Worm (Caenorhabditis elegans) whole organism, L3 larva: ENCODE data around the gene C34E10.12.

ENCODE experiments used
- ZK546.5 ChIP-seq: sonication (generic microtip); optimal IDR thresholded peaks from 2 replicates; lab custom pipeline; 2017; ENCODE audit warnings: missing biosample characterization, missing genetic modification characterization
- ama-1 ChIP-seq: fragments of 150-350 bp; optimal IDR thresholded peaks from 2 replicates; lab custom pipeline; 2018
- ceh-16 ChIP-seq: sonication (generic microtip); optimal IDR thresholded peaks from 2 replicates; lab custom pipeline; 2017; ENCODE audit warnings: missing biosample characterization, missing genetic modification characterization
- ceh-28 ChIP-seq: fragments of 150-350 bp; optimal IDR thresholded peaks from 2 replicates; lab custom pipeline; 2014; ENCODE audit warnings: missing biosample characterization, missing genetic modification reagents, missing genetic modification characterization
- ceh-9 ChIP-seq: sonication (generic microtip); optimal IDR thresholded peaks from 2 replicates; lab custom pipeline; 2018; ENCODE audit warnings: missing biosample characterization, missing genetic modification characterization
- daf-12 ChIP-seq: fragments of 150-350 bp; optimal IDR thresholded peaks from 2 replicates; lab custom pipeline; 2014; ENCODE audit warnings: missing biosample characterization, missing genetic modification reagents, missing genetic modification characterization
- egl-27 ChIP-seq: sonication (generic microtip); optimal IDR thresholded peaks from 4 replicates; lab custom pipeline; 2017; ENCODE audit warnings: missing biosample characterization, missing genetic modification reagents, missing genetic modification characterization
- elt-2 ChIP-seq: sonication (generic microtip); optimal IDR thresholded peaks from 2 replicates; lab custom pipeline; 2016; ENCODE audit warnings: missing genetic modification reagents, mild to moderate bottlenecking, missing genetic modification characterization, missing compliant biosample characterization
- elt-3 ChIP-seq, 3 experiments: fragments of 150-350 bp in 1 of 3; sonication (generic microtip) in 2 of 3; optimal IDR thresholded peaks; 2 replicates in 2 of 3; 4 replicates in 1 of 3; lab custom pipeline; 2014 to 2017; ENCODE audit warnings: missing biosample characterization in 3 of 3, missing genetic modification characterization in 3 of 3
- eor-1 ChIP-seq, 2 experiments: fragments of 150-350 bp; optimal IDR thresholded peaks; 2 replicates each; lab custom pipeline; 2014 to 2018; ENCODE audit warnings: missing biosample characterization in 2 of 2, missing genetic modification characterization in 2 of 2
- fkh-2 ChIP-seq: fragments of 150-350 bp; optimal IDR thresholded peaks from 2 replicates; lab custom pipeline; 2014; ENCODE audit warnings: missing biosample characterization, missing genetic modification reagents, missing genetic modification characterization
- fos-1 ChIP-seq: fragments of 150-350 bp; optimal IDR thresholded peaks from 2 replicates; lab custom pipeline; 2014; ENCODE audit warnings: missing biosample characterization, missing genetic modification characterization
- hmg-11 ChIP-seq: sonication (generic microtip); optimal IDR thresholded peaks from 2 replicates; lab custom pipeline; 2016; ENCODE audit warnings: missing genetic modification characterization, missing compliant biosample characterization
- jun-1 ChIP-seq: fragments of 150-350 bp; optimal IDR thresholded peaks from 2 replicates; lab custom pipeline; 2014; ENCODE audit warnings: missing biosample characterization, missing genetic modification reagents, missing genetic modification characterization
- lin-15B ChIP-seq: fragments of 150-350 bp; optimal IDR thresholded peaks from 2 replicates; lab custom pipeline; 2014; ENCODE audit warnings: missing biosample characterization, missing genetic modification characterization
- mdl-1 ChIP-seq: fragments of 150-350 bp; optimal IDR thresholded peaks from 2 replicates; lab custom pipeline; 2014; ENCODE audit warnings: missing biosample characterization, missing genetic modification characterization
- nfya-1 ChIP-seq: sonication (generic microtip); optimal IDR thresholded peaks from 2 replicates; lab custom pipeline; 2017; ENCODE audit warnings: missing genetic modification characterization, mild to moderate bottlenecking, missing compliant biosample characterization, antibody characterized with exemption, moderate library complexity; ENCODE audit not compliant: insufficient read depth
- nhr-23 ChIP-seq: fragments of 150-350 bp; optimal IDR thresholded peaks from 2 replicates; lab custom pipeline; 2014; ENCODE audit warnings: missing biosample characterization, missing genetic modification reagents, missing genetic modification characterization
- nhr-237 ChIP-seq: fragments of 150-350 bp; optimal IDR thresholded peaks from 2 replicates; lab custom pipeline; 2014; ENCODE audit warnings: missing biosample characterization, missing genetic modification characterization
- nhr-25 ChIP-seq: sonication (generic microtip); optimal IDR thresholded peaks from 2 replicates; lab custom pipeline; 2017; ENCODE audit warnings: missing biosample characterization, missing genetic modification characterization
- nhr-28 ChIP-seq: fragments of 150-350 bp; optimal IDR thresholded peaks from 2 replicates; lab custom pipeline; 2014; ENCODE audit warnings: missing biosample characterization, missing genetic modification characterization
- nhr-43 ChIP-seq: sonication (generic microtip); optimal IDR thresholded peaks from 2 replicates; lab custom pipeline; 2016; ENCODE audit warnings: mild to moderate bottlenecking, missing genetic modification characterization, missing compliant biosample characterization; ENCODE audit not compliant: poor library complexity, severe bottlenecking
- nhr-67 ChIP-seq: fragments of 150-350 bp; optimal IDR thresholded peaks from 2 replicates; lab custom pipeline; 2014; ENCODE audit warnings: missing biosample characterization, missing genetic modification characterization
- nhr-76 ChIP-seq: fragments of 150-350 bp; sonication (generic microtip); optimal IDR thresholded peaks from 5 replicates; lab custom pipeline; 2014; ENCODE audit warnings: missing biosample characterization, missing genetic modification characterization
- pha-4 ChIP-seq: fragments of 150-350 bp; optimal IDR thresholded peaks from 2 replicates; lab custom pipeline; 2014; ENCODE audit warnings: missing biosample characterization, missing genetic modification reagents, missing genetic modification characterization
- pqm-1 ChIP-seq: fragments of 150-350 bp; optimal IDR thresholded peaks from 2 replicates; lab custom pipeline; 2017; ENCODE audit warnings: missing biosample characterization, missing genetic modification characterization, inconsistent platforms
- skn-1 ChIP-seq: fragments of 150-350 bp; optimal IDR thresholded peaks from 2 replicates; lab custom pipeline; 2014; ENCODE audit warnings: missing biosample characterization, missing genetic modification characterization
- snpc-4 ChIP-seq: fragments of 150-350 bp; optimal IDR thresholded peaks from 2 replicates; lab custom pipeline; 2014; ENCODE audit warnings: missing biosample characterization, missing genetic modification characterization
- tbx-2 ChIP-seq: sonication (generic microtip); optimal IDR thresholded peaks from 2 replicates; lab custom pipeline; 2016; ENCODE audit warnings: mild to moderate bottlenecking, missing genetic modification characterization, missing compliant biosample characterization
- unc-39 ChIP-seq: sonication (generic microtip); optimal IDR thresholded peaks from 4 replicates; lab custom pipeline; 2017; ENCODE audit warnings: missing biosample characterization, missing genetic modification characterization
- unc-62 ChIP-seq: fragments of 150-350 bp; sonication (generic microtip); optimal IDR thresholded peaks from 4 replicates; lab custom pipeline; 2014; ENCODE audit warnings: missing biosample characterization, missing genetic modification reagents, missing genetic modification characterization
- zag-1 ChIP-seq: fragments of 150-350 bp; optimal IDR thresholded peaks from 2 replicates; lab custom pipeline; 2014; ENCODE audit warnings: missing biosample characterization, missing genetic modification characterization
- ztf-11 ChIP-seq: fragments of 150-350 bp; optimal IDR thresholded peaks from 2 replicates; lab custom pipeline; 2014; ENCODE audit warnings: missing biosample characterization, missing genetic modification characterization

C34E10.12 gene

DNA sequence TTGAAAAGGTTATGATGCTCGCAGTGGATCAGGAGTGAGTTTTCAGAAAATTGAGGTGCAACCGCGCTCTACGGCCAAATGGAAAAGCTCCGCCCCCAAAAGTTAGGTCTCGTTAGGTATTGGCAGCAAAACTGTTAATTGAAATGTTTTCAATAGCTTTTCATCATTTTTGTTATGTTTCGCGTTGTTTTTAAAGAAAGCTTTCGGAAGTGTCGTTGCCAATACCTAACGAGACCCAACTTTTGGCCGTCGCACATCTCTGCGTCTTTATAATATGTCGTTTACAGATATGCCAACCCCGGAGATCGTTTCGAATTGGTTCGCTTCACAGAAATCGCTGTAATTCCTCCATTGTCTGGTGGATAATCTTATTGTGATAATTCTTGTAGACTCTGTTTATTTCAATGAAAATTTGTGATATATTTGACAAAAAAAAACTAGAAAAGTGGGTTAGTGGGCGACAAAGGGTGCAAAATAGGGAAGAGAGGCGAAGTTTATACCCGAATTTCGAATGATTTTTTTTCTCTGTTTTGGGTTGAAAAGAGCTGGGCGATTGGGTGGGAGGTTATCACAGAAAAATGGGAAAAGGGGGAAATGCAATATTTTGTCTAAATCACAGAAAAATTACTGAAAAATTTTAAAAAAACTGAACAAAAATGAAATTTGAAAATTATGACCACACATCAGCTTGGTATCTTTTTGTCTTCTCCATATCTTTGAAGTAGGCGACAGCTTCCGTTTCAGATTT, 31.2 kb downstream of the C34E10.12 start:
- TF ChIP-seq ama-1 (lab: Kevin White, UChicago) (peak; percentile 69), ZK546.5 (tag; lab: Kevin White, UChicago) (no peak), nhr-43 (tag; lab: Kevin White, UChicago) (peak; percentile 19), unc-39 (tag; lab: Kevin White, UChicago) (no peak), egl-27 (tag; lab: Kevin White, UChicago) (no peak), unc-62 (GFP tag; lab: Kevin White, UChicago) (no peak), nhr-25 (tag; lab: Kevin White, UChicago) (peak; percentile 31), snpc-4 (tag; lab: Kevin White, UChicago) (no peak), mdl-1 (no peak), elt-2 (tag; lab: Kevin White, UChicago) (peak; percentile 52), elt-3 (tag; optimal IDR thresholded peaks at IDR 0.05; lab: Kevin White, UChicago) (peak in 1 of 3 experiments; percentile 71)

DNA sequence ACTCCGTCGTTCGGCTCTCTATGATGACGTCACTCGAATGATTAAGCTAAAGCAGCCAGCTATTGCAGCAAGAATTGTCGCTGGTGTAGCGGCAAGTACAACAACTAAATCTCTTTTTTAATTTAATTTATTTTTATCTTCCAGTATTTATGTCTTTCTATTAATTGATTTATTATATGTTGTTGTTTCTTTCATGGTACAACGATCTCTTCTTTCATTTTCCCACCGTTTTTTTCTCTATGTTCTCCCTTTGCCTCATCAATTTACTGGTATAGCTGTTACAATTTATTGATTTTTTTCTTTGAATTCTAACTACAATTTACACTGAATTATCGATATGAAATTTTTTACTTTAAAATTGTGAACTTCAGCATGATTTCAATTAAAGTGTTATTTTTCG, 32.0 kb downstream of the C34E10.12 start, which contains the start of gene moc-6:
TSS of gene moc-6 (plus strand) at position 301 of the 400 bp plus-strand sequence.
- TF ChIP-seq ceh-28 (tag; lab: Kevin White, UChicago) = peak; percentile 12
- TF ChIP-seq ztf-11 (tag; lab: Kevin White, UChicago) = no peak
- TF ChIP-seq fos-1 (tag; lab: Kevin White, UChicago) = no peak
- TF ChIP-seq daf-12 (tag; lab: Kevin White, UChicago) = no peak
- TF ChIP-seq ceh-9 = no peak

DNA sequence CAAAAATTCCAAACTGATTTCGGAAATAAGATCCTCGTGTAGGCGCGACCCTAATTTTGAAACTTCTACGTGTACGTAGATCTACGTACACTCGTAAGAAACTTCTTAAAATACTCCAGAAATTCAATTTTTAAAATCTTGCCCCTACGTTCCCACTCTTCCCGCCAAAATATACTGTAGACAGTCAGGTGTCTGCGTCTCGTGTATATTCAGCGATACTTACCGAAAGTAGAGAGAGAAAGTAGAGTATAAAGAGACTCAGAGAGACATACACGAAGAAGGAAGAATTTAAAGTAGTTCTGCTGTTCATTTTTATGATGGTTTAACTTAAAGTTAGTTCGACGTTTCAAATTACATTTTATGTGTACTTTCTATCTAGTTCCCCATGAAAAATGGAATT, 34.4 kb downstream of the C34E10.12 start:
- TF ChIP-seq pha-4 (peak; percentile 3), skn-1 (tag; lab: Kevin White, UChicago) (no peak)

DNA sequence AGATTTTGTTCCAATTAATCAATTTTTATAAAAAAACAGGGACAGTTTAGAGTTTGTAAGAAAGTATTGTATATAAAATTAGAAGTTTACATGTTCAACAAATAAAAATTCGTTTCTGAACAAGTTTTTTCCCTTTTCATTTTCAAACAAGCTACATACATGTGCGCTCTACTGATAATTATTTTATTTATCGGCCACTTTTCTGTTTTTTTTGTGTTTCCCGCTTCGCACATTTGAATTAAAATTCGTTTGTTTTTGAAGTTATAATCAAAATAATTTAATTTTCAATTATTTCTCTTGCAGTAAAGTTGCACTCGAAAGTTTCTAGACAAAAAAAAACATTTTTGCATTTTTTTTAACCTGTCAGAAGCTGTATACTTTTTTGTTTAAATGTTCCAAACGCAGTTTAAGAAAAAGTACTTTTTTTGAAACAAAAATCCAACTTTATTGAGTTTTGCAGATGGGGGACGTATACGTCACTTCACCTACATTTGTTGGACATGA, 37.0 kb downstream of the C34E10.12 start, which contains the start of gene hira-1:
TSS of gene hira-1 (plus strand) at position 454 of the 504 bp plus-strand sequence.
- TF ChIP-seq hmg-11 (tag; lab: Kevin White, UChicago) = peak; percentile 3
- TF ChIP-seq elt-2 (tag; lab: Kevin White, UChicago) = peak; percentile 9
- no peak for TF ChIP-seq pqm-1 (tag; lab: Kevin White, UChicago)
- peak; percentile 0 for TF ChIP-seq nfya-1
- TF ChIP-seq pha-4 = peak; percentile 66
- peak; percentile 31 for TF ChIP-seq snpc-4 (tag; lab: Kevin White, UChicago)
- peak; percentile 83 for TF ChIP-seq lin-15B (tag; lab: Kevin White, UChicago)
- no peak for TF ChIP-seq ceh-9
- TF ChIP-seq nhr-23 (tag; lab: Kevin White, UChicago) = peak; percentile 52

DNA sequence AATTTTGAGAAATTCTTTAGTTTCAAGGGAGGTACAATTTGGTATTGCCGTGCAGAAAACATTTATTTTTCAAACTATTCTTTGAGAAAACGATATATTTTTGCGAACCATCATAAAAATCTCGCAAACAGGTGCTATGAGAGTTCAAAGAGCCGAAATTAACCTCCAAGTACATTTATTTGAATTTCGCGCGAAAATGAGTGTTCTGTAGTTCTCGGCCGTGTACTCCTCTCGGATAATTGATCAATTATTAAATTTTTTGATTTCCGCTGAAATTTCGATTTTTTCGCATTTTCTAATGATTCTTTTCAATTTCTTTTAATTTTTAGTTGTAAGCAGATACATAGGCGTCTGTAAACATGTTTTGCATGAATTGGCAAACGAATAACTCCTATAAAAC, 37.5 kb downstream of the C34E10.12 start:
- TF ChIP-seq zag-1 = no peak
- peak; percentile 44 for TF ChIP-seq nhr-23 (tag; lab: Kevin White, UChicago)
- TF ChIP-seq nhr-43 (tag; lab: Kevin White, UChicago) = peak; percentile 41
- peak; percentile 24 for TF ChIP-seq nfya-1
- TF ChIP-seq unc-62 (GFP tag; lab: Kevin White, UChicago) = no peak
- no peak for TF ChIP-seq fos-1 (tag; lab: Kevin White, UChicago)
- TF ChIP-seq pha-4 = peak; percentile 43
- TF ChIP-seq, all 47 proteins: peak for 4

DNA sequence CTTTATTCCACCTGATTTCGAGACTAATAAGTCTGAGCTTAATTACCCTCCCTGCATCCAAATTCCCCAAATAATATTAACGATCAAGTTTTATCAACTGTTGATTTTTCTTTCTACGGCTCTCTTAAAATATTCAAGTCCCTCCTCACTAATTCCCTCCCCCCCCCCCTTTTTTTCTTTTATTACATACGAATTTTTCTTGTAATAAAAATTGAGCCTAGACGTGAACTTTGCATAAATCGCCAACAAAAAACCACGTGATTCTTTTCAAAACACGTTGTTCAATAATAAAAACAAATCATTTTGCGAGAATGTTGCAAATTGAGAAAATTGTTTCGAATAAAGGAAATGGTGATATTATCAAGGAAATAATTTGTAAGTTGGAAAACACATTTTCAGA, 39.3 kb downstream of the C34E10.12 start, which contains the start of gene K10D2.8:
TSS of gene K10D2.8 (plus strand) at position 301 of the 400 bp plus-strand sequence.
- no peak for TF ChIP-seq fkh-2 (tag; lab: Kevin White, UChicago)
- TF ChIP-seq ceh-16 (tag; lab: Kevin White, UChicago) = no peak
- no peak for TF ChIP-seq nhr-28 (tag; lab: Kevin White, UChicago)
- no peak for TF ChIP-seq tbx-2 (tag; lab: Kevin White, UChicago)
- TF ChIP-seq jun-1 (tag; lab: Kevin White, UChicago) = no peak
- no peak for TF ChIP-seq pqm-1 (tag; lab: Kevin White, UChicago)
- no peak for TF ChIP-seq nhr-67 (tag; lab: Kevin White, UChicago)
- TF ChIP-seq nhr-76 (tag; lab: Kevin White, UChicago) = no peak
- TF ChIP-seq nhr-237 (tag; lab: Kevin White, UChicago) = no peak
- TF ChIP-seq eor-1 (tag; optimal IDR thresholded peaks at IDR 0.05; lab: Kevin White, UChicago) = no peak
